Worm (Caenorhabditis elegans) whole organism, L1 larva: ENCODE data around the gene sna-2.

Experiments
- dpl-1 ChIP-seq, 3 experiments: fragments of 150-350 bp in 2 of 3; sonication (generic microtip) in 1 of 3; optimal IDR thresholded peaks; 2 replicates each; lab custom pipeline; 2014 to 2017; ENCODE audit warnings: missing biosample characterization in 3 of 3, missing genetic modification characterization in 3 of 3, missing genetic modification reagents in 3 of 3
- fkh-4 ChIP-seq: sonication (generic microtip); optimal IDR thresholded peaks from 2 replicates; lab custom pipeline; 2016; ENCODE audit warnings: missing compliant biosample characterization, missing genetic modification characterization, borderline replicate concordance
- lir-3 ChIP-seq: sonication (generic microtip); optimal IDR thresholded peaks from 2 replicates; lab custom pipeline; 2016; ENCODE audit warnings: mild to moderate bottlenecking, missing genetic modification characterization, moderate library complexity, missing compliant biosample characterization; ENCODE audit not compliant: poor library complexity
- mep-1 ChIP-seq: fragments of 150-350 bp; optimal IDR thresholded peaks from 2 replicates; lab custom pipeline; 2014; ENCODE audit warnings: missing biosample characterization, missing genetic modification characterization
- nhr-237 ChIP-seq: fragments of 150-350 bp; optimal IDR thresholded peaks from 2 replicates; lab custom pipeline; 2014; ENCODE audit warnings: missing biosample characterization, missing genetic modification characterization
- unc-62 ChIP-seq: fragments of 150-350 bp; optimal IDR thresholded peaks from 2 replicates; lab custom pipeline; 2014; ENCODE audit warnings: missing biosample characterization, missing genetic modification reagents, missing genetic modification characterization
- ztf-11 ChIP-seq, 2 experiments: sonication (generic microtip); optimal IDR thresholded peaks; 2 replicates each; lab custom pipeline; 2016 to 2017; ENCODE audit warnings: missing genetic modification characterization in 2 of 2, missing biosample characterization in 1 of 2, missing compliant biosample characterization in 1 of 2

DNA sequence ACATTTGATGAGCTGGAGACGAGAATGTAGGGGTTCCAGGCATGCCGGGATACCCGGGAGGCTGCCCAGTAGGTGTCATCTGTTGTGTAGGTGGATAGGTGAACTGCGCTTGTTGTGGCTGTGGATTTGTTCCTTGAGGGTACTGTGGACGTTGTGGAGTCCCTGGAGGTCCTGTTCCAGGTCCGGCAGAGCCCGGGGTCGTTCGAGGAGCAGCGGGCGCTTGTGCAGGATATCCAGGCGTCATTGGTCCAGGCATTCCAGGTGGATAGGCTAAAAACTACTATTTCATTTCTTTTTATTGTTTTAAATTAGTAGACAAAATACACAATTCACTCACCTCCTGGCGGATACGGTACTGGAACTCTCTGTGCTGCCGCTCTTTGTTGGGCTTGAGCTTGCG, 17.8 kb upstream of the sna-2 start:
- TF ChIP-seq lir-3 (tag; lab: Kevin White, UChicago) (no peak), unc-62 (GFP tag; lab: Kevin White, UChicago) (no peak), dpl-1 (GFP tag; optimal IDR thresholded peaks at IDR 0.05; lab: Kevin White, UChicago) (no peak), nhr-237 (tag; lab: Kevin White, UChicago) (no peak), mep-1 (tag; lab: Kevin White, UChicago) (no peak), ztf-11 (tag; optimal IDR thresholded peaks at IDR 0.05; lab: Kevin White, UChicago) (no peak), fkh-4 (tag; lab: Kevin White, UChicago) (no peak)
